Worm (Caenorhabditis elegans) whole organism, early embryonic: ENCODE measurements around the gene his-18.

ENCODE experiments used
- B0310.2 ChIP-seq: sonication (generic microtip); optimal IDR thresholded peaks from 2 replicates; lab custom pipeline; 2016; ENCODE audit warnings: mild to moderate bottlenecking, missing genetic modification characterization, missing compliant biosample characterization
- aly-1 ChIP-seq: sonication (generic microtip); optimal IDR thresholded peaks from 2 replicates; lab custom pipeline; 2016; ENCODE audit warnings: missing genetic modification characterization, missing compliant biosample characterization
- ceh-36 ChIP-seq: sonication (generic microtip); optimal IDR thresholded peaks from 2 replicates; lab custom pipeline; 2016; ENCODE audit warnings: missing genetic modification characterization, inconsistent platforms, missing compliant biosample characterization
- pes-1 ChIP-seq: fragments of 200-800 bp; sonication (Bioruptor generic); IDR thresholded peaks from 2 replicates; pipeline ENCODE4 v1.3.6; 2022; ENCODE audit warnings: missing genetic modification reagents, missing genetic modification characterization, missing compliant biosample characterization
- tbx-37 ChIP-seq: fragments of 200-800 bp; sonication (Bioruptor generic); conservative IDR thresholded peaks from 2 replicates; pipeline ENCODE4 v1.3.6; 2022; ENCODE audit warnings: missing genetic modification reagents, missing genetic modification characterization, missing compliant biosample characterization

- no peak for TF ChIP-seq pes-1 (GFP tag; lab: Robert Waterston, UW)
- TF ChIP-seq ceh-36 (tag; lab: Kevin White, UChicago): no peak
- no peak for TF ChIP-seq aly-1 (tag; lab: Kevin White, UChicago)
- TF ChIP-seq tbx-37: no peak
- no peak for TF ChIP-seq B0310.2 (tag; lab: Kevin White, UChicago)
These were observed 42.4 kb downstream of the his-18 start for ce11 chrV:8940419-8940818.
